Worm (Caenorhabditis elegans) whole organism, mixed stage, embryonic: ENCODE results near the gene ifd-1.

Experiments
- M03D4.4 ChIP-seq: sonication (generic microtip); optimal IDR thresholded peaks from 2 replicates; lab custom pipeline; 2017; ENCODE audit warnings: mild to moderate bottlenecking, missing genetic modification characterization, missing compliant biosample characterization
- bed-3 ChIP-seq: fragments of 200-800 bp; sonication (Bioruptor generic); optimal IDR thresholded peaks from 3 replicates; lab custom pipeline; 2018; ENCODE audit warnings: mild to moderate bottlenecking, missing genetic modification characterization, moderate library complexity, missing compliant biosample characterization
- blmp-1 ChIP-seq: fragments of 150-350 bp; optimal IDR thresholded peaks from 2 replicates; lab custom pipeline; 2014; ENCODE audit warnings: missing biosample characterization, missing genetic modification characterization
- ceh-39 ChIP-seq: fragments of 150-350 bp; optimal IDR thresholded peaks from 2 replicates; lab custom pipeline; 2014; ENCODE audit warnings: missing biosample characterization, missing genetic modification characterization
- ceh-43 ChIP-seq: fragments of 200-800 bp; sonication (Bioruptor generic); optimal IDR thresholded peaks from 2 replicates; lab custom pipeline; 2018; ENCODE audit warnings: mild to moderate bottlenecking, missing genetic modification characterization, moderate library complexity, missing compliant biosample characterization
- ceh-83 ChIP-seq: fragments of 200-800 bp; sonication (Bioruptor generic); optimal IDR thresholded peaks from 2 replicates; lab custom pipeline; 2018; ENCODE audit warnings: mild to moderate bottlenecking, missing genetic modification characterization, missing compliant biosample characterization
- ces-1 ChIP-seq: fragments of 150-350 bp; optimal IDR thresholded peaks from 2 replicates; lab custom pipeline; 2014; ENCODE audit warnings: missing biosample characterization, missing genetic modification reagents, missing genetic modification characterization
- cnd-1 ChIP-seq: fragments of 200-800 bp; sonication (Bioruptor generic); optimal IDR thresholded peaks from 2 replicates; lab custom pipeline; 2018; ENCODE audit warnings: mild to moderate bottlenecking, missing genetic modification characterization, missing compliant biosample characterization
- drap-1 ChIP-seq: fragments of 200-800 bp; sonication (Bioruptor generic); optimal IDR thresholded peaks from 3 replicates; lab custom pipeline; 2018; ENCODE audit warnings: mild to moderate bottlenecking, missing genetic modification characterization, missing compliant biosample characterization
- elt-1 ChIP-seq: sonication (generic microtip); optimal IDR thresholded peaks from 2 replicates; lab custom pipeline; 2017; ENCODE audit warnings: missing genetic modification characterization, mild to moderate bottlenecking, missing compliant biosample characterization, antibody characterized with exemption, moderate library complexity, borderline replicate concordance; ENCODE audit not compliant: insufficient read depth
- elt-3 ChIP-seq: fragments of 150-350 bp; optimal IDR thresholded peaks from 2 replicates; lab custom pipeline; 2014; ENCODE audit warnings: missing biosample characterization, missing genetic modification characterization
- flh-1 ChIP-seq: fragments of 200-800 bp; sonication (Bioruptor generic); optimal IDR thresholded peaks from 2 replicates; lab custom pipeline; 2018; ENCODE audit warnings: mild to moderate bottlenecking, missing genetic modification characterization, moderate library complexity, missing compliant biosample characterization
- ham-2 ChIP-seq: fragments of 200-800 bp; sonication (Bioruptor generic); optimal IDR thresholded peaks from 2 replicates; lab custom pipeline; 2018; ENCODE audit warnings: mild to moderate bottlenecking, missing genetic modification characterization, missing compliant biosample characterization
- hlh-1 ChIP-seq: fragments of 150-350 bp; optimal IDR thresholded peaks from 2 replicates; lab custom pipeline; 2014; ENCODE audit warnings: missing biosample characterization, missing genetic modification reagents, missing genetic modification characterization
- lin-13 ChIP-seq: fragments of 150-350 bp; optimal IDR thresholded peaks from 2 replicates; lab custom pipeline; 2014; ENCODE audit warnings: missing biosample characterization, missing genetic modification characterization
- lin-32 ChIP-seq: fragments of 200-800 bp; sonication (Bioruptor generic); optimal IDR thresholded peaks from 2 replicates; lab custom pipeline; 2018; ENCODE audit warnings: mild to moderate bottlenecking, missing genetic modification characterization, missing compliant biosample characterization
- lsy-2 ChIP-seq: fragments of 150-350 bp; optimal IDR thresholded peaks from 2 replicates; lab custom pipeline; 2014; ENCODE audit warnings: missing biosample characterization, missing genetic modification characterization
- mab-5 ChIP-seq: fragments of 150-350 bp; optimal IDR thresholded peaks from 2 replicates; lab custom pipeline; 2014; ENCODE audit warnings: missing biosample characterization, missing genetic modification characterization
- mep-1 ChIP-seq: fragments of 150-350 bp; optimal IDR thresholded peaks from 2 replicates; lab custom pipeline; 2017; ENCODE audit warnings: missing biosample characterization, missing genetic modification reagents, missing genetic modification characterization, inconsistent platforms
- mls-2 ChIP-seq: sonication (generic microtip); optimal IDR thresholded peaks from 2 replicates; lab custom pipeline; 2016; ENCODE audit warnings: mild to moderate bottlenecking, missing genetic modification characterization, moderate library complexity, missing compliant biosample characterization
- nhr-12 ChIP-seq: fragments of 150-350 bp; optimal IDR thresholded peaks from 2 replicates; lab custom pipeline; 2014; ENCODE audit warnings: missing biosample characterization, missing genetic modification characterization
- nhr-2 ChIP-seq: fragments of 150-350 bp; optimal IDR thresholded peaks from 2 replicates; lab custom pipeline; 2014; ENCODE audit warnings: missing biosample characterization, missing genetic modification characterization
- nhr-237 ChIP-seq: fragments of 150-350 bp; optimal IDR thresholded peaks from 2 replicates; lab custom pipeline; 2014; ENCODE audit warnings: missing biosample characterization, missing genetic modification characterization
- nhr-28 ChIP-seq: fragments of 150-350 bp; optimal IDR thresholded peaks from 2 replicates; lab custom pipeline; 2014; ENCODE audit warnings: missing biosample characterization, missing genetic modification characterization
- nhr-76 ChIP-seq: sonication (generic microtip); optimal IDR thresholded peaks from 2 replicates; lab custom pipeline; 2017; ENCODE audit warnings: missing biosample characterization, missing genetic modification characterization
- pha-4 ChIP-seq: fragments of 150-350 bp; optimal IDR thresholded peaks from 2 replicates; lab custom pipeline; 2018; ENCODE audit warnings: missing biosample characterization, missing genetic modification reagents, missing genetic modification characterization
- sem-2 ChIP-seq: fragments of 200-800 bp; sonication (Bioruptor generic); optimal IDR thresholded peaks from 2 replicates; lab custom pipeline; 2018; ENCODE audit warnings: mild to moderate bottlenecking, missing genetic modification characterization, missing compliant biosample characterization
- snpc-4 ChIP-seq: fragments of 150-350 bp; optimal IDR thresholded peaks from 2 replicates; lab custom pipeline; 2014; ENCODE audit warnings: missing biosample characterization, missing genetic modification characterization
- sptf-1 ChIP-seq: sonication (generic microtip); optimal IDR thresholded peaks from 2 replicates; lab custom pipeline; 2017; ENCODE audit warnings: mild to moderate bottlenecking, missing genetic modification characterization, moderate library complexity, missing compliant biosample characterization
- tbx-8 ChIP-seq: fragments of 200-800 bp; sonication (Bioruptor generic); optimal IDR thresholded peaks from 2 replicates; lab custom pipeline; 2018; ENCODE audit warnings: mild to moderate bottlenecking, missing genetic modification characterization, moderate library complexity, missing compliant biosample characterization
- unc-120 ChIP-seq: sonication (generic microtip); optimal IDR thresholded peaks from 2 replicates; lab custom pipeline; 2017; ENCODE audit warnings: missing genetic modification characterization, missing compliant biosample characterization; ENCODE audit not compliant: poor library complexity, severe bottlenecking
- unc-39 ChIP-seq: fragments of 150-350 bp; optimal IDR thresholded peaks from 2 replicates; lab custom pipeline; 2014; ENCODE audit warnings: missing biosample characterization, missing genetic modification characterization
- unc-62 ChIP-seq: fragments of 150-350 bp; optimal IDR thresholded peaks from 2 replicates; lab custom pipeline; 2014; ENCODE audit warnings: missing biosample characterization, missing genetic modification reagents, missing genetic modification characterization
- zip-8 ChIP-seq: fragments of 150-350 bp; optimal IDR thresholded peaks from 2 replicates; lab custom pipeline; 2014; ENCODE audit warnings: missing biosample characterization, missing genetic modification characterization
- ztf-11 ChIP-seq: fragments of 150-350 bp; optimal IDR thresholded peaks from 2 replicates; lab custom pipeline; 2014; ENCODE audit warnings: missing biosample characterization, missing genetic modification characterization

ifd-1 gene

ce11 chrX:8800983-8801382 is 23.3 kb downstream of the ifd-1 start:
- TF ChIP-seq ces-1 (GFP tag; lab: Kevin White, UChicago) (peak; percentile 92), pha-4 (tag; lab: Kevin White, UChicago) (no peak), elt-3 (tag; lab: Kevin White, UChicago) (no peak)
- TF ChIP-seq, all 35 proteins: peak for 1

- TF ChIP-seq zip-8 (no peak), elt-3 (tag; lab: Kevin White, UChicago) (no peak), mep-1 (no peak), blmp-1 (no peak), elt-1 (tag; lab: Kevin White, UChicago) (no peak), unc-62 (GFP tag; lab: Kevin White, UChicago) (no peak), tbx-8 (GFP tag; lab: Kevin White, UChicago) (no peak), M03D4.4 (tag; lab: Kevin White, UChicago) (no peak), mls-2 (tag; lab: Kevin White, UChicago) (no peak), pha-4 (tag; lab: Kevin White, UChicago) (no peak), mab-5 (tag; lab: Kevin White, UChicago) (no peak), nhr-28 (tag; lab: Kevin White, UChicago) (no peak), drap-1 (GFP tag; lab: Kevin White, UChicago) (no peak), bed-3 (no peak), nhr-2 (no peak), ceh-43 (GFP tag; lab: Kevin White, UChicago) (no peak), ces-1 (GFP tag; lab: Kevin White, UChicago) (no peak), ceh-83 (GFP tag; lab: Kevin White, UChicago) (no peak), unc-39 (no peak), ceh-39 (no peak)
These were observed 23.9 kb downstream of the ifd-1 start for ce11 chrX:8800355-8800754.

- TF ChIP-seq snpc-4 (tag; lab: Kevin White, UChicago) (no peak), sem-2 (GFP tag; lab: Kevin White, UChicago) (no peak), zip-8 (no peak), elt-3 (tag; lab: Kevin White, UChicago) (no peak), unc-120 (tag; lab: Kevin White, UChicago) (no peak), mab-5 (tag; lab: Kevin White, UChicago) (no peak), hlh-1 (tag; lab: Kevin White, UChicago) (no peak), bed-3 (no peak), ham-2 (GFP tag; lab: Kevin White, UChicago) (no peak), ceh-43 (GFP tag; lab: Kevin White, UChicago) (no peak), M03D4.4 (tag; lab: Kevin White, UChicago) (no peak)
These were observed 24.3 kb downstream of the ifd-1 start for ce11 chrX:8799925-8800324.

- TF ChIP-seq ces-1 (GFP tag; lab: Kevin White, UChicago) (no peak), pha-4 (tag; lab: Kevin White, UChicago) (no peak), cnd-1 (tag; lab: Kevin White, UChicago) (no peak), ztf-11 (no peak), ceh-39 (no peak), unc-62 (GFP tag; lab: Kevin White, UChicago) (no peak), zip-8 (no peak), nhr-237 (tag; lab: Kevin White, UChicago) (no peak)
- TF ChIP-seq, all 35 proteins: peak for 0
These were observed 26.6 kb downstream of the ifd-1 start for ce11 chrX:8797653-8798052.

- TF ChIP-seq ceh-39 (no peak), sptf-1 (tag; lab: Kevin White, UChicago) (no peak), elt-1 (tag; lab: Kevin White, UChicago) (no peak), lsy-2 (tag; lab: Kevin White, UChicago) (no peak), nhr-12 (no peak), unc-39 (no peak), flh-1 (GFP tag; lab: Kevin White, UChicago) (no peak), lin-13 (tag; lab: Kevin White, UChicago) (no peak), nhr-76 (tag; lab: Kevin White, UChicago) (no peak), mep-1 (no peak), mab-5 (tag; lab: Kevin White, UChicago) (no peak), drap-1 (GFP tag; lab: Kevin White, UChicago) (no peak), nhr-237 (tag; lab: Kevin White, UChicago) (no peak), tbx-8 (GFP tag; lab: Kevin White, UChicago) (no peak), unc-120 (tag; lab: Kevin White, UChicago) (no peak), ztf-11 (no peak), ham-2 (GFP tag; lab: Kevin White, UChicago) (no peak), cnd-1 (tag; lab: Kevin White, UChicago) (peak; percentile 17), elt-3 (tag; lab: Kevin White, UChicago) (no peak), mls-2 (tag; lab: Kevin White, UChicago) (no peak), nhr-28 (tag; lab: Kevin White, UChicago) (no peak), bed-3 (no peak), ces-1 (GFP tag; lab: Kevin White, UChicago) (peak; percentile 32), snpc-4 (tag; lab: Kevin White, UChicago) (no peak), unc-62 (GFP tag; lab: Kevin White, UChicago) (no peak), pha-4 (tag; lab: Kevin White, UChicago) (no peak), nhr-2 (no peak), hlh-1 (tag; lab: Kevin White, UChicago) (no peak), ceh-43 (GFP tag; lab: Kevin White, UChicago) (no peak), zip-8 (no peak), lin-32 (GFP tag; lab: Kevin White, UChicago) (no peak), M03D4.4 (tag; lab: Kevin White, UChicago) (no peak), ceh-83 (GFP tag; lab: Kevin White, UChicago) (peak; percentile 50), blmp-1 (no peak), sem-2 (GFP tag; lab: Kevin White, UChicago) (peak; percentile 19)
These were observed 27.5 kb downstream of the ifd-1 start, which contains the start of gene R04E5.7 for ce11 chrX:8796699-8797282. R04E5.7 (minus strand) TSS chrX:8797262.
